Worm (Caenorhabditis elegans): ENCODE data around the gene Y57E12AL.1.

The Y57E12AL.1 gene

DNA sequence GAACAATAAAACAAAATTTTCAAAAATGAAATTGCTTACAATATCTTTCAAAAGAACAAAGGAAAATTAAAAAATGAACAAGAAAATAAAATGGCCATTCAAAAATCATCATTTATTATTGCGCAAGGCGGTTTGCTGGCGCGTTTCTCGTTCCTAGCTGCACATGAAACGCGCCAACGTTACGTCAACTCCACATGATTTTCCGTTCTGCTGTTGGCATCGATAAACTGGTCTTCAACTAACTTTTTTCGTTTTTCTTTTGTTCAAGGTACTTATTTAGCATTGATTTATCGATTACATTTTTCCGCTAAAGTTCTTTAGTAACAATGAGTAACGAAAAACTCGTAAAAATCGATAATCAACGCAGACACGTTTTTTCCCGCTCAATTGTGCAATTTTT, at the start of gene Y57E12AL.1, which contains the start of gene Y57E12AL.6 (continued):
- TF ChIP-seq mep-1 (tag; optimal IDR thresholded peaks at IDR 0.05) (peak; percentile 92), ztf-4 (tag; optimal IDR thresholded peaks at IDR 0.05) (peak; percentile 43), nhr-84 (tag; optimal IDR thresholded peaks at IDR 0.05) (no peak), nhr-47 (tag; optimal IDR thresholded peaks at IDR 0.05) (peak; percentile 87), unc-130 (tag; optimal IDR thresholded peaks at IDR 0.05) (peak; percentile 89), jun-1 (tag; optimal IDR thresholded peaks at IDR 0.05) (peak; percentile 25), elt-2 (tag; optimal IDR thresholded peaks at IDR 0.05) (peak; percentile 2), nhr-76 (tag; optimal IDR thresholded peaks at IDR 0.05) (no peak), lin-15B (tag; optimal IDR thresholded peaks at IDR 0.05) (peak; percentile 66), efl-3 (GFP tag; optimal IDR thresholded peaks at IDR 0.05) (no peak), nhr-71 (tag; optimal IDR thresholded peaks at IDR 0.05) (peak; percentile 90), elt-3 (tag; optimal IDR thresholded peaks at IDR 0.05) (peak in 2 of 6 experiments; percentile 75 to 94), lin-13 (GFP tag; optimal IDR thresholded peaks at IDR 0.05) (peak; percentile 75), irx-1 (tag; optimal IDR thresholded peaks at IDR 0.05) (peak; percentile 71), fos-1 (tag; optimal IDR thresholded peaks at IDR 0.05) (no peak), nhr-11 (tag; optimal IDR thresholded peaks at IDR 0.05) (peak; percentile 39), egl-27 (tag; optimal IDR thresholded peaks at IDR 0.05) (no peak), ets-5 (GFP tag; IDR thresholded peaks at IDR 0.05) (no peak), mef-2 (tag; optimal IDR thresholded peaks at IDR 0.05) (no peak), mdl-1 (tag; optimal IDR thresholded peaks at IDR 0.05) (peak in 1 of 2 experiments; percentile 91), skn-1 (tag; optimal IDR thresholded peaks at IDR 0.05) (peak; percentile 96), fkh-10 (GFP tag; optimal IDR thresholded peaks at IDR 0.05) (peak; percentile 30), nhr-237 (tag; optimal IDR thresholded peaks at IDR 0.05) (peak; percentile 22), lsy-2 (tag; optimal IDR thresholded peaks at IDR 0.05) (peak; percentile 83 to 87), sox-4 (tag; optimal IDR thresholded peaks at IDR 0.05) (peak; percentile 61), sptf-1 (tag; optimal IDR thresholded peaks at IDR 0.05) (no peak), hlh-17 (GFP tag; optimal IDR thresholded peaks at IDR 0.05; ENCODE audit: borderline replicate concordance) (no peak), ceh-88 (GFP tag; IDR thresholded peaks at IDR 0.05) (no peak), unc-62 (GFP tag; optimal IDR thresholded peaks at IDR 0.05) (no peak), rnt-1 (tag; optimal IDR thresholded peaks at IDR 0.05) (peak; percentile 89), unc-98 (GFP tag; IDR thresholded peaks at IDR 0.05) (no peak), C04F5.9 (tag; optimal IDR thresholded peaks at IDR 0.05) (no peak)

DNA sequence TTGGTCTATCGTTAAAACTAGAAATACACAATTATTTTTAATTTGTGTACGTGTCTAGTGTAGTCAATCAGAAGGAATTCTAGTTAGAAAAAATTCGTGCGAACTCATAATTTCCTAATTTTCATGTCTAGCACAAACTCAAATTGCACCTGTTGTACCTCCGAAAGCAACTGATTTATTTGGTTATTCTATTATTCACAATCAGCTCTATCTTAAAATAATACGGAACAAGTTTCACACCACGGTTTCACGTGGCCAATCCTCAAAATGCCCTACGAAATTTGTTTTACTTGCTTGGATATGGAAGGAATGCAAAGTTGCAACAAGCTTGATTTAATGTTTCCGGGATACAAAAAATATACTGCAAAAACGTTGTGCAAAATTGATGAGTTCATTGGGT, 47.7 kb upstream of the Y57E12AL.1 start, which contains the start of gene srw-127:
srw-127 (plus strand) TSS at position 301 of the 400 bp plus-strand sequence.
- TF ChIP-seq ets-5 (GFP tag; IDR thresholded peaks at IDR 0.05) (no peak), fkh-8 (tag; optimal IDR thresholded peaks at IDR 0.05) (no peak)

DNA sequence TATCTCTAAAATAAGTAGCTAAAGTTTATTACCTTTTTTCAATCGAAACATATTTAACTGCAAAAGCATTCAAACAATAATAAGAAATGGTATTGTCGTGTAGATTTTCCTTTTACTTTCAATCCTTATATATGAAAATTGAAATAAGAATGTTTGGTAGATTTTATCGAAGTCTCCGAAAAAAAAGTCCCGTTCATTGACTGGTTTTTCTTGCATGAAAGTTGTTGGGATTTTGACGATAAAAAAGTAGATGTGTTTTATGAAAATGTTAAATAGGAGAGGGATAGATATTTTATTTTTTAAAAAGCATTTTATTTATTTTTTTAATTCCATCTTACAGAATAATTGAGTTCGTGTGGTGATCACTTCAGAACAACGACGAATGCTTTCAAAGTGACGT, 44.5 kb upstream of the Y57E12AL.1 start, which contains the start of gene C33G8.13:
C33G8.13 (minus strand) TSS at position 101 of the 400 bp plus-strand sequence.
- no peak for TF ChIP-seq dsc-1 (tag; optimal IDR thresholded peaks at IDR 0.05)

DNA sequence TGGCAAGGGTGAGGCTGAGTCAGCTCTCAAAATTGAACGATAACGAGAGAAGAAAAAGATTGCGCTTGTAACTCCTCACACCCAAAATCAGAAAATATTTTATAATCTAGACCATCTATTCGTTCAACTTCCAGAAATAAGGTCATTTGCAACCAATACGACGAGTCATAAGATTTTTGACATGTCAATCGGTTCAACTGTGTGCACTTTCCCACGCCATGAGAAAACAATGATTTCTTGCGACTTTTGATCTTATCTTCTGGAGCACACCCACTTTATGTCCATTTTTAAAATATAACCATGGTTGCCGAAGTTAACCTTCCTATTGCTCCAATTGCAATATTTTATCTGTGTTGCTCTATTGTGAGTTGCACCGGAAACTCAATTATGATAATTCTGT, 43.3 kb upstream of the Y57E12AL.1 start, which contains the start of gene srsx-32:
srsx-32 (plus strand) TSS at position 301 of the 400 bp plus-strand sequence.
- TF ChIP-seq sox-4 (tag; optimal IDR thresholded peaks at IDR 0.05) = no peak
- TF ChIP-seq nhr-76 (tag; optimal IDR thresholded peaks at IDR 0.05) = no peak

DNA sequence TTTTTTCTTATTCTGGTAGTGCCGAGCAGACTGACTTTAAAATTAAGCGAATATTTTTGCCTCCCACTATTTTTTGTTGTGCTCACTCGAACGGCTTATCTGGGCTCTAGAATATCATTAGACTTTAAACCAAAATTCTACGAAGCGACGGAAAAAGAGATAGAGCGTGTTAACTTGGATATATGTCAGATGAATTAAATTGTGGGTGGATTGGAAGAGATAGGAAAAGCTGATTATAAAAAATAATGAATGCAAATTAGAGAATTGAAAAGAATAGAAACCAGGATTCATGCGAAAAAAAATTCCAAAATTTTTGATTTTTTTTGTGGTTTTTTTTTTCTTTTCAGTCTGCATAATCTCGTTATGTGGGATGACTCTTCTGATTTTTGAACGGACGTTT, 38.6 kb upstream of the Y57E12AL.1 start, which contains the start of gene F20A1.4:
F20A1.4 (minus strand) TSS at position 101 of the 400 bp plus-strand sequence.
- TF ChIP-seq dsc-1 (tag; optimal IDR thresholded peaks at IDR 0.05) = peak; percentile 76
- no peak for TF ChIP-seq elt-3 (tag; optimal IDR thresholded peaks at IDR 0.05)
